Worm (Caenorhabditis elegans) whole organism, midembryonic: Measurements from ENCODE around the gene C53A5.17.

Experiments used
- med-1 ChIP-seq: sonication (generic microtip); optimal IDR thresholded peaks from 2 replicates; lab custom pipeline; 2017; ENCODE audit warnings: missing genetic modification characterization, mild to moderate bottlenecking, missing compliant biosample characterization, antibody characterized with exemption, missing genetic modification reagents; ENCODE audit not compliant: insufficient read depth
- ref-1 ChIP-seq: fragments of 200-800 bp; sonication (Bioruptor generic); conservative IDR thresholded peaks from 2 replicates; pipeline ENCODE4 v1.3.6; 2022; ENCODE audit warnings: missing genetic modification reagents, missing genetic modification characterization, missing compliant biosample characterization
- ztf-29 ChIP-seq: fragments of 200-800 bp; sonication (Bioruptor generic); IDR thresholded peaks from 2 replicates; pipeline ENCODE4 v1.3.6; 2022; ENCODE audit warnings: missing genetic modification reagents, missing genetic modification characterization, missing compliant biosample characterization

ce11 chrV:14545816-14546283 lies 24.9 kb upstream of the C53A5.17 start, which contains the start of gene rike-1:
- no peak for TF ChIP-seq ztf-29
- TF ChIP-seq med-1 (GFP tag; lab: Kevin White, UChicago): no peak
- TF ChIP-seq ref-1 (GFP tag; lab: Robert Waterston, UW): no peak
